Worm (Caenorhabditis elegans): Measurements from ENCODE around the gene skr-8.

DNA sequence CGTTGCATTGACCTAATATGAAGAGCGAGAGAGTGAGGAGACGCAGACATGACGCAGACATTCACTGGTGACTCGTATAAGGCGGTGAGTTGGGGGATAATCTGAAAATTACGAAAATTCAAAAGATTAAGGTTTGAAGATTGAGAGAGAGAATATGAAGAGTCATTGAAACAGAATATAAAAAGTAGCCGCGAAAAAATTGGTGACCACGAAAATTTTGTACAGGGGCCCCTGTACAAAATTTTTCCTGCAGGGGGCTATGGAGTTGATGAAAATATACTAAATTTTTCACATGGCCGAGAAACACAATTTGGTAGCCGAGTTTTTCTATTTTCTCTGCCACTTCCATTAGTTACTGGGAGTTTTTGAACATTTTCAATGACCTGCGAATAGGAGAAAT is 41.1 kb upstream of the skr-8 start, which contains the start of gene cnnm-1:
- TF ChIP-seq nhr-28 (tag; optimal IDR thresholded peaks at IDR 0.05) (no peak), F10B5.3 (tag; optimal IDR thresholded peaks at IDR 0.05) (no peak), lin-39 (tag; optimal IDR thresholded peaks at IDR 0.05) (no peak), hlh-30 (tag; optimal IDR thresholded peaks at IDR 0.05; ENCODE audit: insufficient read depth) (no peak)
